Worm (Caenorhabditis elegans): ENCODE data around the gene tsp-14.

tsp-14 gene

DNA sequence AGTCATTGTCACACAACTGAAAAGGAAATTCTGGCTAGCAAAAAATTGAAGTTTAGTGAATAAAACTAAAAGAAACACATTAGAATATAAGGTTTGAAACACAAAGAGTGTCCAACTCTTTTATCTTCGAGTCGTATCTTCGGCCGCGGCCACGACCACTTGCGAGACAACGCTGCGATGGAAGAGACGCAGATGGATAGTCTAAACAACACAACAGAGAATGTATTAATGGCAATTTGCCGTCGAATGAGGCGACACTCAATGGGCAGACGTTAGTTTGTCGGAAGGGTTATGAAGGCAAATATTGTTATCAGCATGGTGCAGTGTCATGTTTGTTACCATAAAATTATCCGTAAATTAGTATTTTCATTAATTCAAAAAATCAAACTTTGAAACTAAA is 23.7 kb downstream of the tsp-14 start, which contains the start of gene F39C12.1 (continued):
- TF ChIP-seq nhr-237 (tag; optimal IDR thresholded peaks at IDR 0.05) = no peak
- TF ChIP-seq aha-1 (tag; optimal IDR thresholded peaks at IDR 0.05) = no peak
- TF ChIP-seq mep-1 (tag; optimal IDR thresholded peaks at IDR 0.05) = no peak
- TF ChIP-seq fkh-4 (tag; optimal IDR thresholded peaks at IDR 0.05; ENCODE audit: borderline replicate concordance) = no peak
- no peak for TF ChIP-seq hlh-17 (GFP tag; optimal IDR thresholded peaks at IDR 0.05; ENCODE audit: borderline replicate concordance)
- no peak for TF ChIP-seq unc-98 (GFP tag; IDR thresholded peaks at IDR 0.05)
- TF ChIP-seq lin-35 (GFP tag; optimal IDR thresholded peaks at IDR 0.05) = peak in 1 of 2 experiments; percentile 52
- no peak for TF ChIP-seq zip-4 (GFP tag; optimal IDR thresholded peaks at IDR 0.05)
- TF ChIP-seq nhr-19 (GFP tag; conservative IDR thresholded peaks at IDR 0.05) = no peak
- TF ChIP-seq F16B12.6 (tag; optimal IDR thresholded peaks at IDR 0.05) = no peak
- TF ChIP-seq lin-39 (tag; optimal IDR thresholded peaks at IDR 0.05) = no peak
- no peak for TF ChIP-seq blmp-1 (tag; optimal IDR thresholded peaks at IDR 0.05)
- no peak for TF ChIP-seq pqm-1 (tag; optimal IDR thresholded peaks at IDR 0.05)
- no peak for TF ChIP-seq sptf-1 (tag; optimal IDR thresholded peaks at IDR 0.05)
- TF ChIP-seq dsc-1 (tag; optimal IDR thresholded peaks at IDR 0.05) = no peak
- peak; percentile 27 for TF ChIP-seq nhr-85 (tag)
- peak; percentile 33 for TF ChIP-seq ceh-90 (tag; optimal IDR thresholded peaks at IDR 0.05)
- TF ChIP-seq lin-14 (GFP tag; optimal IDR thresholded peaks at IDR 0.05) = peak; percentile 84
- no peak for TF ChIP-seq isw-1 (GFP tag; IDR thresholded peaks at IDR 0.05)
- TF ChIP-seq ces-1 (GFP tag; optimal IDR thresholded peaks at IDR 0.05) = no peak
- no peak for TF ChIP-seq vab-15 (tag; optimal IDR thresholded peaks at IDR 0.05)
- TF ChIP-seq lir-3 (tag; optimal IDR thresholded peaks at IDR 0.05; ENCODE audit: poor library complexity) = peak; percentile 46
- TF ChIP-seq efl-1 (optimal IDR thresholded peaks at IDR 0.05) = peak in 1 of 2 experiments; percentile 1
- peak in 1 of 2 experiments; percentile 15 for TF ChIP-seq efl-1 (GFP tag; optimal IDR thresholded peaks at IDR 0.05 in 1 of 2)
- no peak for TF ChIP-seq tlp-1 (tag; optimal IDR thresholded peaks at IDR 0.05)
- TF ChIP-seq nhr-12 (tag; optimal IDR thresholded peaks at IDR 0.05) = no peak
- no peak for TF ChIP-seq mdl-1 (tag; optimal IDR thresholded peaks at IDR 0.05)
- TF ChIP-seq elt-2 (tag; optimal IDR thresholded peaks at IDR 0.05) = peak; percentile 55
- peak in 2 of 3 experiments; percentile 24 to 26 for TF ChIP-seq ceh-82 (tag; optimal IDR thresholded peaks at IDR 0.05)
- no peak for TF ChIP-seq ceh-63 (GFP tag; optimal IDR thresholded peaks at IDR 0.05)
- TF ChIP-seq jun-1 (tag; optimal IDR thresholded peaks at IDR 0.05) = no peak
- no peak for TF ChIP-seq ztf-11 (tag; optimal IDR thresholded peaks at IDR 0.05)
- no peak for TF ChIP-seq nhr-77 (tag; optimal IDR thresholded peaks at IDR 0.05)
- no peak for TF ChIP-seq ceh-8 (GFP tag; optimal IDR thresholded peaks at IDR 0.05)
- no peak for TF ChIP-seq pax-3 (tag; optimal IDR thresholded peaks at IDR 0.05)
- TF ChIP-seq C04F5.9 (tag; optimal IDR thresholded peaks at IDR 0.05) = no peak
- no peak for TF ChIP-seq tbx-2 (tag; optimal IDR thresholded peaks at IDR 0.05)
- no peak for TF ChIP-seq sup-37 (GFP tag; optimal IDR thresholded peaks at IDR 0.05)
- no peak for TF ChIP-seq unc-86 (tag; optimal IDR thresholded peaks at IDR 0.05)
- no peak for TF ChIP-seq hlh-4 (tag; optimal IDR thresholded peaks at IDR 0.05)
- TF ChIP-seq unc-62 (GFP tag; optimal IDR thresholded peaks at IDR 0.05) = no peak
- no peak for TF ChIP-seq ama-1 (optimal IDR thresholded peaks at IDR 0.05)
- no peak for TF ChIP-seq C16A3.4 (tag; optimal IDR thresholded peaks at IDR 0.05)
- no peak for TF ChIP-seq ceh-88 (GFP tag; IDR thresholded peaks at IDR 0.05)
- no peak for TF ChIP-seq grh-1 (GFP tag; IDR thresholded peaks at IDR 0.05)
- TF ChIP-seq xbp-1 (tag; optimal IDR thresholded peaks at IDR 0.05) = peak; percentile 31
- TF ChIP-seq zag-1 (tag; optimal IDR thresholded peaks at IDR 0.05) = no peak
- TF ChIP-seq mab-9 (GFP tag; IDR thresholded peaks at IDR 0.05) = no peak
- TF ChIP-seq fkh-8 (tag; optimal IDR thresholded peaks at IDR 0.05) = no peak
- TF ChIP-seq unc-130 (tag; optimal IDR thresholded peaks at IDR 0.05) = no peak
- TF ChIP-seq lin-15B (tag; optimal IDR thresholded peaks at IDR 0.05) = no peak
- no peak for TF ChIP-seq irx-1 (tag; optimal IDR thresholded peaks at IDR 0.05)
